Fruit fly (Drosophila melanogaster): ENCODE data around the gene Rph.
A peak's percentile ranks its signal among the peaks of the same experiment; 100 is the strongest.

The Rph gene

dm6 chrX:10768043-10768674, 10.7 kb upstream of the Rph start, which contains the start of the genes Atg8a and BTBD9 (continued):
- TF ChIP-seq Ets97D (GFP tag; optimal IDR thresholded peaks at IDR 0.05) (peak; percentile 97), Lhr (GFP tag; optimal IDR thresholded peaks at IDR 0.05) (peak; percentile 100), D19A (tag; optimal IDR thresholded peaks at IDR 0.05) (no peak), Hsf (GFP tag; optimal IDR thresholded peaks at IDR 0.05) (peak; percentile 1), pan (optimal IDR thresholded peaks at IDR 0.05) (no peak), pan (GFP tag; optimal IDR thresholded peaks at IDR 0.05 in 1 of 2, IDR thresholded peaks at IDR 0.05 in 1 of 2) (no peak), TFAM (GFP tag; optimal IDR thresholded peaks at IDR 0.05) (no peak), inv (GFP tag; IDR thresholded peaks at IDR 0.05; ENCODE audit: partially characterized antibody) (peak; percentile 59), Blimp-1 (GFP tag; optimal IDR thresholded peaks at IDR 0.05) (peak; percentile 0), CG13624 (GFP tag; optimal IDR thresholded peaks at IDR 0.05) (peak; percentile 80), NFAT (GFP tag; IDR thresholded peaks at IDR 0.05) (no peak), B-H2 (GFP tag; optimal IDR thresholded peaks at IDR 0.05) (peak; percentile 51), scrt (GFP tag; optimal IDR thresholded peaks at IDR 0.05) (peak; percentile 3), Sry-β (GFP tag; optimal IDR thresholded peaks at IDR 0.05) (no peak), Deaf1 (tag; optimal IDR thresholded peaks at IDR 0.05) (no peak), CG3407 (GFP tag; optimal IDR thresholded peaks at IDR 0.05) (no peak), CG10431 (GFP tag; optimal IDR thresholded peaks at IDR 0.05) (no peak), Chrac-16 (GFP tag; optimal IDR thresholded peaks at IDR 0.05) (no peak), CG1792 (GFP tag; optimal IDR thresholded peaks at IDR 0.05) (no peak), hbn (GFP tag; IDR thresholded peaks at IDR 0.05; ENCODE audit: partially characterized antibody) (peak; percentile 78), Ets65A (GFP tag) (peak; percentile 92), CG12942 (GFP tag; optimal IDR thresholded peaks at IDR 0.05) (peak; percentile 9), tll (GFP tag; optimal IDR thresholded peaks at IDR 0.05) (peak in 1 of 2 experiments; percentile 69), sima (GFP tag; optimal IDR thresholded peaks at IDR 0.05) (no peak), sens (GFP tag) (peak; percentile 70), CG10209 (GFP tag; optimal IDR thresholded peaks at IDR 0.05) (peak; percentile 29), nmo (GFP tag; optimal IDR thresholded peaks at IDR 0.05) (peak; percentile 72), zfh2 (GFP tag; optimal IDR thresholded peaks at IDR 0.05) (peak; percentile 23), CG8478 (optimal IDR thresholded peaks at IDR 0.05) (peak; percentile 85), CG17186 (GFP tag; optimal IDR thresholded peaks at IDR 0.05) (peak; percentile 78), lbe (GFP tag; optimal IDR thresholded peaks at IDR 0.05) (no peak), CG11085 (GFP tag; IDR thresholded peaks at IDR 0.05) (no peak), CG2889 (GFP tag; IDR thresholded peaks at IDR 0.05) (no peak), CG32772 (GFP tag; IDR thresholded peaks at IDR 0.05) (no peak), sim (GFP tag; IDR thresholded peaks at IDR 0.05) (no peak), pfk (GFP tag; optimal IDR thresholded peaks at IDR 0.05) (no peak), emc (GFP tag; optimal IDR thresholded peaks at IDR 0.05) (peak; percentile 25), ato (GFP tag; IDR thresholded peaks at IDR 0.05; ENCODE audit: partially characterized antibody) (no peak; the same call in none of the 2 replicates), ham (GFP tag; IDR thresholded peaks at IDR 0.05) (no peak), CTCF (GFP tag; optimal IDR thresholded peaks at IDR 0.05) (peak; percentile 62), Drgx (GFP tag; IDR thresholded peaks at IDR 0.05) (no peak), Scr (GFP tag; IDR thresholded peaks at IDR 0.05; ENCODE audit: partially characterized antibody) (peak; percentile 75), CG6272 (GFP tag; IDR thresholded peaks at IDR 0.05) (no peak), Sry-δ (GFP tag; optimal IDR thresholded peaks at IDR 0.05) (peak; percentile 99), ind (GFP tag; optimal IDR thresholded peaks at IDR 0.05) (peak; percentile 6), CG1529 (GFP tag; optimal IDR thresholded peaks at IDR 0.05) (no peak), pnt (GFP tag; optimal IDR thresholded peaks at IDR 0.05) (no peak), chinmo (GFP tag; IDR thresholded peaks at IDR 0.05; ENCODE audit: partially characterized antibody) (peak; percentile 79; the same call in 1 of the 4 replicates), grn (GFP tag; optimal IDR thresholded peaks at IDR 0.05) (no peak), jumu (GFP tag; optimal IDR thresholded peaks at IDR 0.05) (peak; percentile 63), CG17385 (GFP tag; optimal IDR thresholded peaks at IDR 0.05) (peak; percentile 36), CG34422 (GFP tag; IDR thresholded peaks at IDR 0.05) (no peak)

Data from whole organism, embryonic.